Worm (Caenorhabditis elegans) whole organism, L4/young adult: Measurements from ENCODE around the gene srh-141.

ENCODE experiments used
- W03F9.2 ChIP-seq: fragments of 150-350 bp; optimal IDR thresholded peaks from 2 replicates; lab custom pipeline; 2014; ENCODE audit warnings: missing biosample characterization, missing genetic modification characterization
- dao-5 ChIP-seq: sonication (generic microtip); optimal IDR thresholded peaks from 2 replicates; lab custom pipeline; 2016; ENCODE audit warnings: missing genotype, missing genetic modification characterization, moderate library complexity, missing compliant biosample characterization
- him-1 ChIP-seq: sonication (generic microtip); optimal IDR thresholded peaks from 2 replicates; lab custom pipeline; 2016; ENCODE audit warnings: missing genotype, missing genetic modification reagents, missing genetic modification characterization, missing compliant biosample characterization

DNA sequence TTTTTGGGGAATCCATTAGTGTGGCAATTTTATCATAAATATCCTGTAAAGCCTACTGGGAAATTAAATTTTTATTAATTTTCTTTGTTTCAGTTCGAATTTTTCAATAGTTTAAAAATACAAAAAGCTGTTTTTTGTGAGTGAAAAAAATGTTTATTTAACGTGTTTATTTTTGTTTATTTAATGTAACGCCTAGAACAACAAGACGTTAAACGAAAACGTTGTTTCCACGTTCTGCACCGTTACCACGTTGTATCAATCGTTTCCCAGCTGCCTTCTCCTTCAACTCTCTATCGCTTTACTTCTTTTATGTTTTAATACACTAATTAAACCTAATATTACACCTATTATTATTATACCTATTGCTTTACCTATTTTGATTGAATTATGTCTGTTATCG is 4.0 kb downstream of the srh-141 start, which contains the start of gene T08G3.13:
- no peak for TF ChIP-seq dao-5 (tag; lab: Kevin White, UChicago)
- TF ChIP-seq W03F9.2 (tag; lab: Kevin White, UChicago) = no peak
- TF ChIP-seq him-1 (tag; lab: Kevin White, UChicago) = no peak
